Fruit fly (Drosophila melanogaster): ENCODE data around the gene CG34288.
A peak's percentile ranks its signal among the peaks of the same experiment; 100 is the strongest.

The CG34288 gene

DNA sequence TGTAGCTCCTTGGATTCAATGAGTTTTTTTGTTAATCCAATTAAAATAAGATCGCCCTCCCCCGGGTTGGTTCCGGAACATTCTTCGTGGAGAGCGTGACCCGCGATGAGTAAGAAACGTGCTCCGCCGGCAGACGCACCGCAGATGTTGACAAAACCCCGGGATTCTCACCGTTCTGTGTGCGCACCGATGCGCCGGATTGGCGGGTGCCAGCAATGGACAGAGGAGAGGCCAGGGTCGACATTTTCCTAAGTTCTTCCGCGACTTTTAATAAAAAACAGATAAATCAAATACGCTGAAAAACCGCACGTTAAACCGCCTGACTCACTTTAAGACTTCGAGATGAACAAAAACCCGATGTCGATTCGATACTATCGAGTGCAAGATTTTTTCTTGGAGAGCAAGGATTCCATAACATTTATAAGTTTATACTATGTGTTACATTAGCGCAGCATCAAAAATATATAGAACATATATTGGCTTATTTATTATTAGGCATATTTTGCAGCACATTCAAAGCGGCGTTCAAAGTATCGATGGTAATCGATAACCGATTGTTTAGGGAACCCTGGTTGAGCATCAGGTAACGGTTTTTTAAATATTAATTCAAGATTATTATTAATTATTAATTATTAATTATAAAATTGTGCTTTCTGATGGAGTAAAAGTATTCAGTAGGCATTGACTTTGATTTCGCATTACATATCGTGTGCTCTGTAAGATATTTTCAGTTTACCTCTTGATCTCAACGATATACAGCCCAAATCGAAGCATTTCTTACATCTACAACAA is 44.2 kb upstream of the CG34288 start, which contains the start of the genes CCT1 and tHMG1:
CCT1 (minus strand) TSS at position 352 of the 792 bp plus-strand sequence.
tHMG1 (plus strand) TSS at position 742 of the 792 bp plus-strand sequence.
- no peak for TF ChIP-seq dl (GFP tag; optimal IDR thresholded peaks at IDR 0.05; ENCODE audit: insufficient read depth in 1 of 2, partially characterized antibody in 2 of 2)
- no peak for TF ChIP-seq OdsH (GFP tag; optimal IDR thresholded peaks at IDR 0.05)
- peak; percentile 8 for TF ChIP-seq sage (GFP tag; optimal IDR thresholded peaks at IDR 0.05)
- no peak for TF ChIP-seq Dif (GFP tag; optimal IDR thresholded peaks at IDR 0.05; ENCODE audit: partially characterized antibody)
- TF ChIP-seq woc (GFP tag; optimal IDR thresholded peaks at IDR 0.05), result no peak
- no peak for TF ChIP-seq fru (GFP tag; optimal IDR thresholded peaks at IDR 0.05)
- no peak for TF ChIP-seq rgr (GFP tag; optimal IDR thresholded peaks at IDR 0.05)
- peak; percentile 73 for TF ChIP-seq Jra (GFP tag; optimal IDR thresholded peaks at IDR 0.05)
- peak; percentile 3 for TF ChIP-seq HLH106 (tag; optimal IDR thresholded peaks at IDR 0.05)
- TF ChIP-seq Abd-B (GFP tag; optimal IDR thresholded peaks at IDR 0.05), result no peak
- no peak for TF ChIP-seq tai (GFP tag; optimal IDR thresholded peaks at IDR 0.05)
- peak; percentile 40 for TF ChIP-seq Hr83 (GFP tag; optimal IDR thresholded peaks at IDR 0.05; ENCODE audit: poor library complexity, severe bottlenecking)
- TF ChIP-seq h (GFP tag; optimal IDR thresholded peaks at IDR 0.05), result peak; percentile 32
- TF ChIP-seq foxo (GFP tag; optimal IDR thresholded peaks at IDR 0.05), result no peak
- no peak for TF ChIP-seq Hnf4 (GFP tag; optimal IDR thresholded peaks at IDR 0.05)
- TF ChIP-seq Vsx2 (GFP tag; optimal IDR thresholded peaks at IDR 0.05; ENCODE audit: partially characterized antibody), result no peak
- no peak for TF ChIP-seq brk (GFP tag; optimal IDR thresholded peaks at IDR 0.05)

DNA sequence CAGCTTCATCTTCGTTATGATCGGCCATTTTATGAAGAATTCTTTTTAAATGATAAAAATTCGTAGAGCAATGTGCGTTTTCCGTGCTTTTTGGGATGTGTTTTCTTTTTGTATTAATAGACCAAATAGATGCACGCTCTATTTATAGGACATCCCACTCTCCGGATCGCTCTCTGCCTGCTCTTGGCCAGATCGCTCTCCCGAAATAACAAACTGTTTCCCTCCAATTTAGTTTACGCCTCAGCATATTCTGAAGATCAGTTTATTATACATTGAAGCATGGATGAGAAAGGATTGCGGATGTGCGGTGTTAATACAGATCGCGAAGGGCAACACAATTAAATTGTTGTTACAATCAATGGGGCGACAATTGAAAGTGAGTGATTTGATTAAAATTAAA is 41.8 kb upstream of the CG34288 start, which contains the start of gene CG5376:
CG5376 (minus strand) TSS at position 101 of the 400 bp plus-strand sequence.
- TF ChIP-seq CG32264 (GFP tag; optimal IDR thresholded peaks at IDR 0.05), result no peak
- TF ChIP-seq Dfd (GFP tag; optimal IDR thresholded peaks at IDR 0.05), result no peak
- no peak for TF ChIP-seq GATAd (GFP tag; optimal IDR thresholded peaks at IDR 0.05)
- TF ChIP-seq Mio (GFP tag; optimal IDR thresholded peaks at IDR 0.05), result no peak
- no peak for TF ChIP-seq h (GFP tag; optimal IDR thresholded peaks at IDR 0.05)
- no peak for TF ChIP-seq Dif (GFP tag; optimal IDR thresholded peaks at IDR 0.05; ENCODE audit: partially characterized antibody)
- no peak for TF ChIP-seq OdsH (GFP tag; optimal IDR thresholded peaks at IDR 0.05)
- no peak for TF ChIP-seq woc (GFP tag; optimal IDR thresholded peaks at IDR 0.05)
- TF ChIP-seq foxo (GFP tag; optimal IDR thresholded peaks at IDR 0.05), result no peak
- no peak for TF ChIP-seq Hnf4 (GFP tag; optimal IDR thresholded peaks at IDR 0.05)
- TF ChIP-seq fru (GFP tag; optimal IDR thresholded peaks at IDR 0.05), result no peak
- no peak for TF ChIP-seq br (GFP tag; optimal IDR thresholded peaks at IDR 0.05)
- no peak for TF ChIP-seq Myc (optimal IDR thresholded peaks at IDR 0.05)
- no peak for TF ChIP-seq Hr78 (GFP tag; optimal IDR thresholded peaks at IDR 0.05)
- TF ChIP-seq usp (GFP tag; optimal IDR thresholded peaks at IDR 0.05), result no peak
- TF ChIP-seq Rel (GFP tag; optimal IDR thresholded peaks at IDR 0.05), result no peak
- no peak for TF ChIP-seq Rel (tag; optimal IDR thresholded peaks at IDR 0.05)

dm6 chr3R:22487037-22487492 is 40.0 kb upstream of the CG34288 start, which contains the start of gene Pfdn5:
Gene Pfdn5 (plus strand): TSS chr3R:22487039.
- TF ChIP-seq psq (GFP tag; optimal IDR thresholded peaks at IDR 0.05), result no peak
- peak; percentile 7 for TF ChIP-seq Dif (GFP tag; optimal IDR thresholded peaks at IDR 0.05; ENCODE audit: partially characterized antibody)
- no peak for TF ChIP-seq brk (GFP tag; optimal IDR thresholded peaks at IDR 0.05)
- no peak for TF ChIP-seq CG32264 (GFP tag; optimal IDR thresholded peaks at IDR 0.05)
- TF ChIP-seq Jra (GFP tag; optimal IDR thresholded peaks at IDR 0.05), result peak; percentile 73
- TF ChIP-seq br (GFP tag; optimal IDR thresholded peaks at IDR 0.05), result no peak
- no peak for TF ChIP-seq Rel (GFP tag; optimal IDR thresholded peaks at IDR 0.05)
- peak; percentile 59 for TF ChIP-seq Rel (tag; optimal IDR thresholded peaks at IDR 0.05)

dm6 chr3R:22483537-22483936 is 36.5 kb upstream of the CG34288 start:
- TF ChIP-seq foxo (GFP tag; optimal IDR thresholded peaks at IDR 0.05) (no peak), Vsx2 (GFP tag; optimal IDR thresholded peaks at IDR 0.05; ENCODE audit: partially characterized antibody) (no peak), h (GFP tag; optimal IDR thresholded peaks at IDR 0.05) (no peak), lola (GFP tag; optimal IDR thresholded peaks at IDR 0.05) (no peak), sage (GFP tag; optimal IDR thresholded peaks at IDR 0.05) (no peak), CrebA (GFP tag; optimal IDR thresholded peaks at IDR 0.05; ENCODE audit: borderline replicate concordance) (no peak), dsf (GFP tag; optimal IDR thresholded peaks at IDR 0.05; ENCODE audit: borderline replicate concordance) (no peak), woc (GFP tag; optimal IDR thresholded peaks at IDR 0.05) (no peak), tai (GFP tag; optimal IDR thresholded peaks at IDR 0.05) (no peak), Sp1 (GFP tag; optimal IDR thresholded peaks at IDR 0.05) (no peak), Dfd (GFP tag; optimal IDR thresholded peaks at IDR 0.05) (no peak)
